Worm (Caenorhabditis elegans) whole organism, L4 larva: ENCODE measurements around the gene emb-30.

Experiments used
- R02D3.7 ChIP-seq: fragments of 150-350 bp; sonication (generic microtip); optimal IDR thresholded peaks from 3 replicates; lab custom pipeline; 2014; ENCODE audit warnings: missing biosample characterization, missing genetic modification characterization
- aly-2 ChIP-seq: sonication (generic microtip); optimal IDR thresholded peaks from 2 replicates; lab custom pipeline; 2018; ENCODE audit warnings: missing biosample characterization, missing genetic modification characterization
- ama-1 ChIP-seq: fragments of 150-350 bp; optimal IDR thresholded peaks from 2 replicates; lab custom pipeline; 2014; ENCODE audit warnings: inconsistent platforms, mixed read lengths
- dmd-9 ChIP-seq: fragments of 200-800 bp; sonication (Bioruptor generic); IDR thresholded peaks from 2 replicates; pipeline ENCODE4 v1.3.6; 2022; ENCODE audit warnings: missing genetic modification reagents, missing genetic modification characterization, missing compliant biosample characterization
- fkh-10 ChIP-seq: fragments of 150-350 bp; optimal IDR thresholded peaks from 2 replicates; lab custom pipeline; 2014; ENCODE audit warnings: missing biosample characterization, missing genetic modification reagents, missing genetic modification characterization
- fos-1 ChIP-seq: fragments of 150-350 bp; optimal IDR thresholded peaks from 2 replicates; lab custom pipeline; 2014; ENCODE audit warnings: missing biosample characterization, missing genetic modification characterization
- gei-8 ChIP-seq: fragments of 200-800 bp; sonication (Bioruptor generic); optimal IDR thresholded peaks from 2 replicates; lab custom pipeline; 2018; ENCODE audit warnings: mild to moderate bottlenecking, missing genetic modification characterization, missing compliant biosample characterization
- lin-39 ChIP-seq: fragments of 150-350 bp; optimal IDR thresholded peaks from 2 replicates; lab custom pipeline; 2014; ENCODE audit warnings: missing biosample characterization, missing genetic modification reagents, missing genetic modification characterization
- lir-3 ChIP-seq: sonication (generic microtip); optimal IDR thresholded peaks from 2 replicates; lab custom pipeline; 2016; ENCODE audit warnings: mild to moderate bottlenecking, missing genetic modification characterization, missing compliant biosample characterization
- mes-2 ChIP-seq: sonication (generic microtip); optimal IDR thresholded peaks from 2 replicates; lab custom pipeline; 2016; ENCODE audit warnings: missing genotype, mild to moderate bottlenecking, missing genetic modification characterization, missing compliant biosample characterization; ENCODE audit not compliant: poor library complexity, severe bottlenecking
- mxl-3 ChIP-seq: fragments of 200-800 bp; sonication (Bioruptor generic); optimal IDR thresholded peaks from 2 replicates; lab custom pipeline; 2018; ENCODE audit warnings: mild to moderate bottlenecking, missing genetic modification characterization, missing compliant biosample characterization
- nhr-25 ChIP-seq: sonication (generic microtip); optimal IDR thresholded peaks from 2 replicates; lab custom pipeline; 2017; ENCODE audit warnings: missing genetic modification characterization, mild to moderate bottlenecking, missing compliant biosample characterization, antibody characterized with exemption, moderate library complexity, borderline replicate concordance; ENCODE audit not compliant: insufficient read depth
- nhr-41 ChIP-seq: fragments of 200-800 bp; sonication (Bioruptor generic); IDR thresholded peaks from 2 replicates; pipeline ENCODE4 v1.3.6; 2022; ENCODE audit warnings: missing genetic modification reagents, missing genetic modification characterization, missing compliant biosample characterization
- nhr-42 ChIP-seq: fragments of 200-800 bp; sonication (Bioruptor generic); IDR thresholded peaks from 2 replicates; pipeline ENCODE4 v1.3.6; 2022; ENCODE audit warnings: missing genetic modification characterization, missing compliant biosample characterization
- nhr-6 ChIP-seq: fragments of 150-350 bp; optimal IDR thresholded peaks from 2 replicates; lab custom pipeline; 2014; ENCODE audit warnings: missing biosample characterization, missing genetic modification characterization
- sdz-12 ChIP-seq: fragments of 200-800 bp; sonication (Bioruptor generic); optimal IDR thresholded peaks from 2 replicates; lab custom pipeline; 2018; ENCODE audit warnings: mild to moderate bottlenecking, missing genetic modification characterization, missing compliant biosample characterization
- set-16 ChIP-seq: fragments of 200-800 bp; sonication (Bioruptor generic); IDR thresholded peaks from 2 replicates; pipeline ENCODE4 v1.3.6; 2022; ENCODE audit warnings: missing genetic modification reagents, missing genetic modification characterization, missing compliant biosample characterization
- spr-3 ChIP-seq: fragments of 200-800 bp; sonication (Bioruptor generic); optimal IDR thresholded peaks from 2 replicates; lab custom pipeline; 2018; ENCODE audit warnings: mild to moderate bottlenecking, missing genetic modification characterization, missing compliant biosample characterization
- unc-130 ChIP-seq: sonication (generic microtip); optimal IDR thresholded peaks from 2 replicates; lab custom pipeline; 2016; ENCODE audit warnings: missing genetic modification reagents, missing genetic modification characterization, missing compliant biosample characterization
- zfp-2 ChIP-seq: sonication (generic microtip); optimal IDR thresholded peaks from 2 replicates; lab custom pipeline; 2016; ENCODE audit warnings: mild to moderate bottlenecking, missing genetic modification characterization, missing compliant biosample characterization

The emb-30 gene

DNA sequence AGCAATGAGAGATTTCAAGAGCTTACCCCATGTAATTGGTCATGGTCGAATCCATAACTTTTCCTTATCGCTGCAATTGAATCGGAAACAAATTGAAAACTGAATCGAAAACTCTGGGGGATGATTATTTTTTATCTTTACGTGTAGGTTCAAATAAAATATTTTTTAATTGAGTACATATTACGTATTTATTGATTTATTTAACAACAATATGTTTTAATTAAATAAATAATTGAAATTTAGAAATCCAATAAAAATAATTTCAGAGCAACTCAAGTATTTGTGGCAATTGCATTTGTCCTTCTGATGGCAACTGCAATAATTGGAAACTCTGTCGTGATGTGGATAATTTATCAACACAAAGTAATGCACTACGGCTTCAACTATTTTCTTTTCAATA, 55.7 kb downstream of the emb-30 start, which contains the start of gene C38C10.3:
Gene C38C10.3, minus strand, starts transcription at position 101 of the 400 bp plus-strand sequence.
- TF ChIP-seq ama-1 (lab: Kevin White, UChicago) (no peak), nhr-6 (tag; lab: Kevin White, UChicago) (no peak), R02D3.7 (tag; lab: Kevin White, UChicago) (no peak), lir-3 (tag; lab: Kevin White, UChicago) (no peak), zfp-2 (tag; lab: Kevin White, UChicago) (no peak), mes-2 (tag; lab: Kevin White, UChicago) (no peak), unc-130 (GFP tag; lab: Kevin White, UChicago) (no peak), fos-1 (no peak), dmd-9 (GFP tag; lab: Robert Waterston, UW) (no peak), lin-39 (no peak), aly-2 (tag; lab: Kevin White, UChicago) (no peak), nhr-25 (no peak), nhr-42 (no peak), set-16 (no peak), spr-3 (GFP tag; lab: Kevin White, UChicago) (no peak), sdz-12 (no peak), fkh-10 (no peak), mxl-3 (no peak), gei-8 (GFP tag; lab: Kevin White, UChicago) (no peak), nhr-41 (GFP tag; lab: Robert Waterston, UW) (no peak)
